Worm (Caenorhabditis elegans) whole organism, midembryonic: ENCODE results near the gene C37E2.3.

Experiments used
- cog-1 ChIP-seq: sonication (generic microtip); optimal IDR thresholded peaks from 2 replicates; lab custom pipeline; 2016; ENCODE audit warnings: missing genetic modification characterization, missing compliant biosample characterization
- flt-1 ChIP-seq: fragments of 200-800 bp; sonication (Bioruptor generic); IDR thresholded peaks from 2 replicates; pipeline ENCODE4 v1.3.6; 2022; ENCODE audit warnings: missing genetic modification characterization, missing compliant biosample characterization
- med-1 ChIP-seq: sonication (generic microtip); optimal IDR thresholded peaks from 2 replicates; lab custom pipeline; 2017; ENCODE audit warnings: missing genetic modification characterization, mild to moderate bottlenecking, missing compliant biosample characterization, antibody characterized with exemption, missing genetic modification reagents; ENCODE audit not compliant: insufficient read depth
- tab-1 ChIP-seq: fragments of 200-800 bp; sonication (Bioruptor generic); IDR thresholded peaks from 2 replicates; pipeline ENCODE4 v1.3.6; 2022; ENCODE audit warnings: missing genetic modification characterization, missing compliant biosample characterization

DNA sequence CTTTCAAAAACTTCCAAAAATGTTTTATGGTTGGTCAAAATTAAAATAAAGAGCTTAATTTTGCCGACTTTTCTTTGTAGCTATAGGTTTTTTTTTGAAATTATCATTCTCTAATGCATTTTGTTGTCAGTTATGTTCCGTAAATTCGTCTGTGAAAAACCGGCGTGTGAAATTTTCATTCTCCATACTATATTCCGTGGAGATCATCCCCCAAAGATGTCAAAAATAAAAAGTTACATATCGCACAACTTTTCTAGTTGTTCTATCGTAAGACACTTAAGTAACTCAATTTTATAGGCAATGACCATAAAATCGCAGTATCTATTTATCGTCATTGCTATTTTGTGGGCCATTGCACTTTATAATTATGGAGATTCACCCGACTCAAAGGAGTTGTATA, 1.6 kb upstream of the C37E2.3 start, which contains the start of gene C37E2.10:
- TF ChIP-seq med-1 (GFP tag; lab: Kevin White, UChicago) (no peak), tab-1 (GFP tag; lab: Robert Waterston, UW) (no peak), cog-1 (no peak), flt-1 (no peak)
